Worm (Caenorhabditis elegans) whole organism, young adult: ENCODE results near the gene R04F11.3.

Experiments used
- B0336.3 ChIP-seq: fragments of 200-800 bp; sonication (Bioruptor generic); IDR thresholded peaks from 2 replicates; pipeline ENCODE4 v1.3.6; 2022; ENCODE audit warnings: missing genetic modification characterization, missing compliant biosample characterization
- chd-7 ChIP-seq: sonication (generic microtip); optimal IDR thresholded peaks from 2 replicates; lab custom pipeline; 2016; ENCODE audit warnings: mild to moderate bottlenecking, missing genetic modification characterization, moderate library complexity, missing compliant biosample characterization
- ekl-4 ChIP-seq: fragments of 200-800 bp; sonication (Bioruptor generic); IDR thresholded peaks from 2 replicates; pipeline ENCODE4 v1.3.6; 2022; ENCODE audit warnings: missing genetic modification reagents, missing genetic modification characterization, missing compliant biosample characterization
- xnd-1 ChIP-seq: sonication (generic microtip); optimal IDR thresholded peaks from 2 replicates; lab custom pipeline; 2016; ENCODE audit warnings: missing genotype, missing genetic modification reagents, missing genetic modification characterization, missing compliant biosample characterization

- TF ChIP-seq chd-7 (no peak), ekl-4 (GFP tag; lab: Robert Waterston, UW) (no peak), xnd-1 (tag; lab: Kevin White, UChicago) (no peak), B0336.3 (GFP tag; lab: Robert Waterston, UW) (no peak)
Observed at ce11 chrV:12357632-12358031, 40.7 kb upstream of the R04F11.3 start.
